Worm (Caenorhabditis elegans) whole organism, L4 larva: ENCODE results near the gene C08E3.1.
"Not testable (repeated sequence)": the region's sequence is repeated elsewhere in the genome, so short reads cannot be mapped to it uniquely, and the experiment has no call there.

Experiments used
- F10B5.3 ChIP-seq: sonication (generic microtip); optimal IDR thresholded peaks from 2 replicates; lab custom pipeline; 2016; ENCODE audit warnings: mild to moderate bottlenecking, missing genetic modification characterization, missing compliant biosample characterization
- F44E2.7 ChIP-seq: fragments of 200-800 bp; sonication (Bioruptor generic); IDR thresholded peaks from 2 replicates; pipeline ENCODE4 v2.1.2; 2022; ENCODE audit warnings: missing genetic modification characterization, missing compliant biosample characterization
- F49E8.2 ChIP-seq: sonication (generic microtip); optimal IDR thresholded peaks from 2 replicates; lab custom pipeline; 2016; ENCODE audit warnings: missing compliant biosample characterization, mild to moderate bottlenecking, missing genetic modification characterization, borderline replicate concordance
- Y105C5A.15 ChIP-seq: fragments of 200-800 bp; sonication (Bioruptor generic); IDR thresholded peaks from 2 replicates; pipeline ENCODE4 v1.3.6; 2022; ENCODE audit warnings: missing genetic modification characterization, missing compliant biosample characterization
- Y48G9A.11 ChIP-seq: fragments of 200-800 bp; sonication (Bioruptor generic); IDR thresholded peaks from 2 replicates; pipeline ENCODE4 v1.3.6; 2022; ENCODE audit warnings: missing genetic modification reagents, missing genetic modification characterization, missing compliant biosample characterization
- aha-1 ChIP-seq: fragments of 150-350 bp; peaks from one replicate; lab custom pipeline; 2014; ENCODE audit warnings: missing biosample characterization, missing genetic modification characterization
- ama-1 ChIP-seq: fragments of 150-350 bp; optimal IDR thresholded peaks from 2 replicates; lab custom pipeline; 2014; ENCODE audit warnings: inconsistent platforms, mixed read lengths
- ceh-20 ChIP-seq: fragments of 200-800 bp; sonication (Bioruptor generic); IDR thresholded peaks from 2 replicates; pipeline ENCODE4 v1.3.6; 2022; ENCODE audit warnings: missing genetic modification reagents, missing genetic modification characterization, missing compliant biosample characterization
- ceh-28 ChIP-seq: fragments of 150-350 bp; optimal IDR thresholded peaks from 2 replicates; lab custom pipeline; 2014; ENCODE audit warnings: missing biosample characterization, missing genetic modification reagents, missing genetic modification characterization
- ceh-44 ChIP-seq: fragments of 200-800 bp; sonication (Bioruptor generic); IDR thresholded peaks from 2 replicates; pipeline ENCODE4 v1.3.6; 2022; ENCODE audit warnings: missing genetic modification reagents, missing genetic modification characterization, missing compliant biosample characterization
- cey-2 ChIP-seq: sonication (generic microtip); optimal IDR thresholded peaks from 3 replicates; lab custom pipeline; 2017; ENCODE audit warnings: missing genetic modification characterization, mild to moderate bottlenecking, missing compliant biosample characterization, antibody characterized with exemption, borderline replicate concordance; ENCODE audit not compliant: insufficient read depth
- daf-16 ChIP-seq, 3 experiments: sonication (generic microtip); optimal IDR thresholded peaks; 2 replicates each; lab custom pipeline; 2016 to 2017; ENCODE audit warnings: missing genetic modification characterization in 3 of 3, missing genetic modification reagents in 3 of 3, mild to moderate bottlenecking in 2 of 3, missing compliant biosample characterization in 2 of 3, missing biosample characterization in 1 of 3, moderate library complexity in 1 of 3
- daf-19 ChIP-seq: fragments of 200-800 bp; sonication (Bioruptor generic); conservative IDR thresholded peaks from 2 replicates; pipeline ENCODE4 v1.3.6; 2022; ENCODE audit warnings: missing genetic modification characterization, missing compliant biosample characterization
- dmd-8 ChIP-seq: fragments of 200-800 bp; sonication (Bioruptor generic); IDR thresholded peaks from 2 replicates; pipeline ENCODE4 v1.3.6; 2022; ENCODE audit warnings: missing genetic modification characterization, missing compliant biosample characterization
- duxl-1 ChIP-seq: sonication (generic microtip); optimal IDR thresholded peaks from 2 replicates; lab custom pipeline; 2016; ENCODE audit warnings: mild to moderate bottlenecking, missing genetic modification characterization, moderate library complexity, missing compliant biosample characterization; ENCODE audit not compliant: poor library complexity
- dve-1 ChIP-seq: sonication (generic microtip); optimal IDR thresholded peaks from 2 replicates; lab custom pipeline; 2017; ENCODE audit warnings: antibody characterized with exemption, mild to moderate bottlenecking, missing genetic modification characterization, missing compliant biosample characterization; ENCODE audit not compliant: insufficient read depth
- egl-27 ChIP-seq: sonication (generic microtip); optimal IDR thresholded peaks from 3 replicates; lab custom pipeline; 2017; ENCODE audit warnings: missing biosample characterization, missing genetic modification reagents, missing genetic modification characterization
- fkh-10 ChIP-seq: fragments of 150-350 bp; optimal IDR thresholded peaks from 2 replicates; lab custom pipeline; 2014; ENCODE audit warnings: missing biosample characterization, missing genetic modification reagents, missing genetic modification characterization
- gei-8 ChIP-seq: fragments of 200-800 bp; sonication (Bioruptor generic); optimal IDR thresholded peaks from 2 replicates; lab custom pipeline; 2018; ENCODE audit warnings: mild to moderate bottlenecking, missing genetic modification characterization, missing compliant biosample characterization
- hif-1 ChIP-seq, 2 experiments: sonication (generic microtip); optimal IDR thresholded peaks; 2 replicates each; lab custom pipeline; 2016 to 2017; ENCODE audit warnings: missing compliant biosample characterization in 2 of 2, missing genetic modification characterization in 2 of 2, missing genetic modification reagents in 2 of 2, missing genotype in 2 of 2, mild to moderate bottlenecking in 1 of 2
- hlh-30 ChIP-seq: sonication (generic microtip); optimal IDR thresholded peaks from 2 replicates; lab custom pipeline; 2017; ENCODE audit warnings: antibody characterized with exemption, mild to moderate bottlenecking, missing genetic modification characterization, missing compliant biosample characterization; ENCODE audit not compliant: insufficient read depth
- lin-15B ChIP-seq: fragments of 150-350 bp; sonication (generic microtip); optimal IDR thresholded peaks from 3 replicates; lab custom pipeline; 2014; ENCODE audit warnings: missing biosample characterization, missing genetic modification characterization
- lin-38 ChIP-seq: fragments of 200-800 bp; sonication (Bioruptor generic); IDR thresholded peaks from 2 replicates; pipeline ENCODE4 v1.3.6; 2022; ENCODE audit warnings: missing genetic modification reagents, missing genetic modification characterization, missing compliant biosample characterization
- madf-9 ChIP-seq: fragments of 200-800 bp; sonication (Bioruptor generic); conservative IDR thresholded peaks from 2 replicates; pipeline ENCODE4 v1.3.6; 2022; ENCODE audit warnings: missing genetic modification reagents, missing genetic modification characterization, missing compliant biosample characterization
- mxl-2 ChIP-seq: fragments of 200-800 bp; sonication (Bioruptor generic); conservative IDR thresholded peaks from 2 replicates; pipeline ENCODE4 v1.3.6; 2022; ENCODE audit warnings: missing genetic modification reagents, missing genetic modification characterization, missing compliant biosample characterization
- nhr-111 ChIP-seq: fragments of 200-800 bp; sonication (Bioruptor generic); optimal IDR thresholded peaks from 2 replicates; lab custom pipeline; 2018; ENCODE audit warnings: mild to moderate bottlenecking, missing genetic modification characterization, missing compliant biosample characterization
- nhr-237 ChIP-seq: sonication (generic microtip); optimal IDR thresholded peaks from 2 replicates; lab custom pipeline; 2017; ENCODE audit warnings: missing biosample characterization, missing genetic modification characterization
- nhr-6 ChIP-seq: fragments of 150-350 bp; optimal IDR thresholded peaks from 2 replicates; lab custom pipeline; 2014; ENCODE audit warnings: missing biosample characterization, missing genetic modification characterization
- rbr-2 ChIP-seq: sonication (generic microtip); optimal IDR thresholded peaks from 2 replicates; lab custom pipeline; 2016; ENCODE audit warnings: missing genotype, missing genetic modification characterization, missing compliant biosample characterization
- set-16 ChIP-seq: fragments of 200-800 bp; sonication (Bioruptor generic); IDR thresholded peaks from 2 replicates; pipeline ENCODE4 v1.3.6; 2022; ENCODE audit warnings: missing genetic modification reagents, missing genetic modification characterization, missing compliant biosample characterization
- snpc-1.2 ChIP-seq: fragments of 200-800 bp; sonication (Bioruptor generic); IDR thresholded peaks from 2 replicates; pipeline ENCODE4 v1.3.6; 2022; ENCODE audit warnings: missing genetic modification reagents, missing genetic modification characterization, missing compliant biosample characterization
- spr-1 ChIP-seq: sonication (generic microtip); optimal IDR thresholded peaks from 2 replicates; lab custom pipeline; 2016; ENCODE audit warnings: mild to moderate bottlenecking, missing genetic modification characterization, missing compliant biosample characterization
- spr-3 ChIP-seq: fragments of 200-800 bp; sonication (Bioruptor generic); optimal IDR thresholded peaks from 2 replicates; lab custom pipeline; 2018; ENCODE audit warnings: mild to moderate bottlenecking, missing genetic modification characterization, missing compliant biosample characterization
- unc-62 ChIP-seq, 3 experiments: fragments of 150-350 bp in 1 of 3; sonication (generic microtip); optimal IDR thresholded peaks in 2 of 3; peaks in 1 of 3; 1 replicate in 1 of 3; 2 replicates in 2 of 3; lab custom pipeline; 2014 to 2017; ENCODE audit warnings: missing biosample characterization in 3 of 3, missing genetic modification characterization in 3 of 3, missing genetic modification reagents in 3 of 3, missing genotype in 1 of 3

The C08E3.1 gene

ce11 chrII:1633490-1633889 is at the start of gene C08E3.1:
Gene C08E3.1 (plus strand): TSS chrII:1633790.
- TF ChIP-seq madf-9, daf-19, ceh-20 (GFP tag; lab: Robert Waterston, UW): not testable (repeated sequence)

DNA sequence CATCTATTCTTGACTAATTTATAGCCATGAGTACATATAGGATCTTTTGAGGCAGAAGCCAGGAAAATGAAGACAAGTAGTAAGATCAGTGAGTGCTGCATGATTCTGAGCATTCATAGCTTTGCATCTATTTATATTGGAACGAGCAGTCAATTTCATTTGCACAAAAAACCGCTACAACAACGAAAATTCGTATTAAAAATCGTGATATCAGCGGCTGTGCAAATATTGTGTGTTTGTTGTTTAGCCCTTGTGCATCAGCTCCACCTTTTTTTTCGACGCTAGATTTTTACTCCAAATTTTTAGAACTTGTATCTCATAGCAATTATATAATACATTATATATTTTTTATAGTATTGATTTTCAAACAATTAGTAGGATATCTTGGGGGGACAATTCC is 49.5 kb upstream of the C08E3.1 start, which contains the start of gene clec-21:
clec-21 (minus strand) TSS at position 101 of the 400 bp plus-strand sequence.
- TF ChIP-seq gei-8 (no peak), nhr-237 (no peak), ama-1 (no peak), set-16 (GFP tag; lab: Robert Waterston, UW) (no peak), nhr-6 (tag; lab: Kevin White, UChicago) (no peak), madf-9 (GFP tag; lab: Robert Waterston, UW) (no peak), unc-62 (GFP tag; optimal IDR thresholded peaks at IDR 0.05 in 1 of 2; lab: Kevin White, UChicago) (no peak), unc-62 (tag; optimal IDR thresholded peaks at IDR 0.05; lab: Kevin White, UChicago) (no peak), spr-1 (no peak), Y48G9A.11 (GFP tag; lab: Robert Waterston, UW) (no peak), lin-15B (no peak), lin-38 (GFP tag; lab: Robert Waterston, UW) (no peak), Y105C5A.15 (GFP tag; lab: Robert Waterston, UW) (no peak), F49E8.2 (tag; lab: Kevin White, UChicago) (no peak), spr-3 (GFP tag; lab: Kevin White, UChicago) (no peak), rbr-2 (tag; lab: Kevin White, UChicago) (no peak), ceh-28 (tag; lab: Kevin White, UChicago) (no peak)

DNA sequence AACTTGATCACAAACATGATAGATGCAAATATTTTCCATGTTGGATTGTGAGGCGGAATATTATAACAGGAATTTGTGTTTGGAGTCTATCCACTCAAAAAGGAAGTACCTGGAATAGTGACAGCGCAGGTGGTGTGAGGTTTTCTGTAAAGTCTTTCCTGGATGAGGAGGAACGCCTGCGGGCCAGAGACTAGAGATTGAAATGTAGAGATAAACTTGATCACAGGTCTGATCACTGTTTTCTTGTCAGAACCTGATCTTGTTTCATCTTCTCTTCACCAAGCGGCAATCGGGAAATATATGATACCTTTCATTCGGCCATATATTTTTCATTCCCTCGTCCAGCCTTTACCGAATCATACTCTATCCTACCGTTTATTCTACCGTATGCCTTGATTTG is 47.3 kb upstream of the C08E3.1 start, which contains the start of gene T07H3.8:
T07H3.8 (plus strand) TSS at position 301 of the 400 bp plus-strand sequence.
- no peak for TF ChIP-seq dve-1
- TF ChIP-seq F10B5.3 (tag; lab: Kevin White, UChicago), result no peak
- no peak for TF ChIP-seq ceh-44 (GFP tag; lab: Robert Waterston, UW)
- no peak for TF ChIP-seq hlh-30 (tag; lab: Kevin White, UChicago)
- no peak for TF ChIP-seq dmd-8 (GFP tag; lab: Robert Waterston, UW)
- TF ChIP-seq hif-1 (tag; optimal IDR thresholded peaks at IDR 0.05; lab: Kevin White, UChicago), result no peak
- TF ChIP-seq madf-9 (GFP tag; lab: Robert Waterston, UW), result no peak
- TF ChIP-seq duxl-1 (tag; lab: Kevin White, UChicago), result no peak
- TF ChIP-seq aha-1 (tag; lab: Kevin White, UChicago), result no peak
- no peak for TF ChIP-seq mxl-2 (GFP tag; lab: Robert Waterston, UW)
- no peak for TF ChIP-seq F44E2.7 (GFP tag; lab: Robert Waterston, UW)
- TF ChIP-seq cey-2 (tag; lab: Kevin White, UChicago), result no peak
- no peak for TF ChIP-seq egl-27 (tag; lab: Kevin White, UChicago)
- TF ChIP-seq nhr-111, result no peak
- no peak for TF ChIP-seq daf-16 (GFP tag; optimal IDR thresholded peaks at IDR 0.05; lab: Kevin White, UChicago)
- TF ChIP-seq daf-16 (tag; optimal IDR thresholded peaks at IDR 0.05; lab: Kevin White, UChicago), result no peak
- TF ChIP-seq snpc-1.2 (GFP tag; lab: Robert Waterston, UW), result no peak

ce11 chrII:1589845-1590244 is 43.7 kb upstream of the C08E3.1 start, which contains the start of gene T07H3.7:
Gene T07H3.7 (minus strand): TSS chrII:1589945.
- TF ChIP-seq hif-1 (tag; optimal IDR thresholded peaks at IDR 0.05; lab: Kevin White, UChicago), result no peak
- TF ChIP-seq fkh-10 (GFP tag; lab: Kevin White, UChicago), result no peak
- TF ChIP-seq, all 104 proteins: peak for 0
